Worm (Caenorhabditis elegans) whole organism, young adult: ENCODE results near the gene fbxb-13.

Source experiments
- C17E4.6 ChIP-seq: fragments of 200-800 bp; sonication (Bioruptor generic); IDR thresholded peaks from 2 replicates; pipeline ENCODE4 v1.3.6; 2022; ENCODE audit warnings: missing genetic modification reagents, missing genetic modification characterization, missing compliant biosample characterization
- Y95B8A.8 ChIP-seq: fragments of 200-800 bp; sonication (Bioruptor generic); IDR thresholded peaks from 2 replicates; pipeline ENCODE4 v1.3.6; 2022; ENCODE audit warnings: missing genetic modification reagents, missing genetic modification characterization, missing compliant biosample characterization
- ama-1 ChIP-seq, 3 experiments: fragments of 150-350 bp in 1 of 3; sonication (generic microtip) in 2 of 3; optimal IDR thresholded peaks; 2 replicates each; lab custom pipeline; 2014 to 2018; ENCODE audit warnings: missing biosample characterization in 2 of 3, missing genetic modification characterization in 2 of 3, missing genetic modification reagents in 2 of 3
- lin-35 ChIP-seq, 3 experiments: fragments of 150-350 bp in 2 of 3; sonication (generic microtip) in 1 of 3; optimal IDR thresholded peaks; 2 replicates each; lab custom pipeline; 2014 to 2018; ENCODE audit warnings: missing biosample characterization in 3 of 3, missing genetic modification characterization in 3 of 3, missing genetic modification reagents in 3 of 3
- madf-10 ChIP-seq: sonication (generic microtip); optimal IDR thresholded peaks from 2 replicates; lab custom pipeline; 2016; ENCODE audit warnings: mild to moderate bottlenecking, missing genetic modification characterization, missing compliant biosample characterization

DNA sequence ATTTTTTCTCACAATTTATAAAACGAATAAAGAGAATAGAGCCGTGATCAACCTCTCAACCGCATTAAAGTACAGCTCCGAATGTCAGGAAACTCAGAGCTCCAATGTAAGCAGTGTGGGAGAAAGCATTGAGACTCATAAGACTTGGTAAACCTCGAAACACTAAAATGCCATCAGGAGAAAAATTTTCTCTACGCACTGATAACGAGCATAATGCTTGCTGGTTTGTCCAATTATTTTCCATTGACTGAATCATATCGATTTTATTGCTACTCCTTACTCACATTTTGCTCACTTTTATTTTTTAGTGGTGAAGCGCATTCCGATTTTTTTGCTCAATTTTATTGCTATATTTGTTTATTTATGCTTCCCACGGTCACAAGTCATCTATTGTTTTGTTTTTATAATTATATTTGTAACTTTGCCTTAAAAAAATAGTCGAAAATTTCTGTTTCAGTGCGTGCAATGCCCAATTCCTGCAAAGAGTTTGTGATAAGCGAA, 42.2 kb downstream of the fbxb-13 start, which contains the start of gene math-40:
- TF ChIP-seq madf-10 (tag; lab: Kevin White, UChicago) = no peak
- no peak for TF ChIP-seq Y95B8A.8
- TF ChIP-seq ama-1 (optimal IDR thresholded peaks at IDR 0.05; lab: Kevin White, UChicago) = no peak
- TF ChIP-seq ama-1 (GFP tag; optimal IDR thresholded peaks at IDR 0.05; lab: Kevin White, UChicago) = no peak
- no peak for TF ChIP-seq C17E4.6 (GFP tag; lab: Robert Waterston, UW)
- TF ChIP-seq lin-35 (GFP tag; optimal IDR thresholded peaks at IDR 0.05; lab: Kevin White, UChicago) = no peak
